Fruit fly (Drosophila melanogaster): Measurements from ENCODE around the gene Marcal1.

DNA sequence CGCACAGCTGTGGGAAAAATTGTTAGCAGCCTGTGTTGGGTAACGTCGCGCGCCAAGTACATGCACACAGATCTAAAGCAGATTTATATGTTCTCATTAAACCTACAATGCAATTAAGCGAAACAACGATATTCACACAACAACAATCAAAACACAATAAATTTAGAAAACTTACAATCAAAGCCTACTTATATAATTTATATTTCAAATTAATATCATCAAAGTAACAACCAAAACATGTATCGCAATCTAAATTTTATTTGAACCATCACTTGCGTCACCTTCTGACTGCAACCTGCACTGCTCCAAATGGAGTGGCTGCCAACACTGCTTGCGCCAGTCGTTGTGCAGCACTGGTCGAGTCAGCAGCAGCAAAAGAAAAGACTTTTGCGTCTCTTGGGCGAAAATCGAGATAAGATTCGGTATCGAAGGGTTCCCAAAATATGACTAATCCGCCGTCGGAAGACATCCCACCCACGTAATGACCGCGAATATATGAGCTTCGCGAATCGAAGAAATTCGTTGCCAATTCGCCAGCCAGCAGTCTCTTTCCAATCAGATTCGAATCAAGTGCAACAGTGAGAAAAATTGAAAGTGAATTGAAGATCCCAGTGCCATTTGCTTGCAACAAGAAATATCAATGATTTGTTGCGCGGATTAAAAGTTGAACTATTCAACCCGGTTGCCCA, 26.1 kb downstream of the Marcal1 start, which contains the start of the genes CG8892 and CG34126:
- TF ChIP-seq EcR (GFP tag; optimal IDR thresholded peaks at IDR 0.05) (no peak), CG14655 (GFP tag; optimal IDR thresholded peaks at IDR 0.05) (peak; percentile 96), Pif1B (GFP tag; optimal IDR thresholded peaks at IDR 0.05) (peak; percentile 91), CG17806 (tag; optimal IDR thresholded peaks at IDR 0.05) (peak; percentile 94), CG4496 (GFP tag; IDR thresholded peaks at IDR 0.05) (peak; percentile 93), CG8159 (tag; optimal IDR thresholded peaks at IDR 0.05) (peak; percentile 96), rn (GFP tag; IDR thresholded peaks at IDR 0.05) (peak; percentile 93), Pif1A (GFP tag; optimal IDR thresholded peaks at IDR 0.05) (peak; percentile 94), CG15710 (tag; optimal IDR thresholded peaks at IDR 0.05) (peak; percentile 97)
